Worm (Caenorhabditis elegans) whole organism, early embryonic: Measurements from ENCODE around the gene twk-12.

Source experiments
- B0310.2 ChIP-seq: sonication (generic microtip); optimal IDR thresholded peaks from 2 replicates; lab custom pipeline; 2016; ENCODE audit warnings: mild to moderate bottlenecking, missing genetic modification characterization, missing compliant biosample characterization
- F13C5.2 ChIP-seq: sonication (generic microtip); optimal IDR thresholded peaks from 2 replicates; lab custom pipeline; 2017; ENCODE audit warnings: mild to moderate bottlenecking, missing genetic modification characterization, inconsistent platforms, missing compliant biosample characterization
- aly-1 ChIP-seq: sonication (generic microtip); optimal IDR thresholded peaks from 2 replicates; lab custom pipeline; 2016; ENCODE audit warnings: missing genetic modification characterization, missing compliant biosample characterization
- ama-1 ChIP-seq: fragments of 150-350 bp; optimal IDR thresholded peaks from 2 replicates; lab custom pipeline; 2014
- ceh-13 ChIP-seq: fragments of 200-800 bp; sonication (Bioruptor generic); optimal IDR thresholded peaks from 2 replicates; lab custom pipeline; 2018; ENCODE audit warnings: mild to moderate bottlenecking, missing genetic modification characterization, missing compliant biosample characterization
- ceh-36 ChIP-seq: sonication (generic microtip); optimal IDR thresholded peaks from 2 replicates; lab custom pipeline; 2016; ENCODE audit warnings: missing genetic modification characterization, inconsistent platforms, missing compliant biosample characterization
- ets-7 ChIP-seq: sonication (generic microtip); optimal IDR thresholded peaks from 2 replicates; lab custom pipeline; 2016; ENCODE audit warnings: missing genotype, missing genetic modification characterization, missing compliant biosample characterization
- flt-1 ChIP-seq: fragments of 200-800 bp; sonication (Bioruptor generic); IDR thresholded peaks from 2 replicates; pipeline ENCODE4 v1.3.6; 2022; ENCODE audit warnings: missing genetic modification characterization, missing compliant biosample characterization
- hmbx-1 ChIP-seq: sonication (generic microtip); optimal IDR thresholded peaks from 2 replicates; lab custom pipeline; 2016; ENCODE audit warnings: mild to moderate bottlenecking, missing genetic modification characterization, missing compliant biosample characterization
- hmg-4 ChIP-seq: fragments of 200-800 bp; sonication (Bioruptor generic); optimal IDR thresholded peaks from 2 replicates; lab custom pipeline; 2018; ENCODE audit warnings: mild to moderate bottlenecking, missing genetic modification characterization, missing compliant biosample characterization
- hnd-1 ChIP-seq: sonication (generic microtip); optimal IDR thresholded peaks from 2 replicates; lab custom pipeline; 2016; ENCODE audit warnings: missing genetic modification characterization, missing compliant biosample characterization
- pes-1 ChIP-seq: fragments of 200-800 bp; sonication (Bioruptor generic); IDR thresholded peaks from 2 replicates; pipeline ENCODE4 v1.3.6; 2022; ENCODE audit warnings: missing genetic modification reagents, missing genetic modification characterization, missing compliant biosample characterization
- scrt-1 ChIP-seq: fragments of 200-800 bp; sonication (Bioruptor generic); IDR thresholded peaks from 2 replicates; pipeline ENCODE4 v1.3.6; 2022; ENCODE audit warnings: missing genetic modification characterization, missing compliant biosample characterization
- sea-1 ChIP-seq: fragments of 200-800 bp; sonication (Bioruptor generic); conservative IDR thresholded peaks from 2 replicates; pipeline ENCODE4 v1.3.6; 2022; ENCODE audit warnings: missing genetic modification characterization, missing compliant biosample characterization
- tbx-11 ChIP-seq: fragments of 200-800 bp; sonication (Bioruptor generic); IDR thresholded peaks from 2 replicates; pipeline ENCODE4 v1.3.6; 2022; ENCODE audit warnings: missing genetic modification characterization, missing compliant biosample characterization
- tbx-37 ChIP-seq: fragments of 200-800 bp; sonication (Bioruptor generic); conservative IDR thresholded peaks from 2 replicates; pipeline ENCODE4 v1.3.6; 2022; ENCODE audit warnings: missing genetic modification reagents, missing genetic modification characterization, missing compliant biosample characterization
- tra-4 ChIP-seq: sonication (generic microtip); optimal IDR thresholded peaks from 2 replicates; lab custom pipeline; 2017; ENCODE audit warnings: missing genetic modification characterization, missing compliant biosample characterization

Gene twk-12

ce11 chrV:10682122-10682521, 14.7 kb downstream of the twk-12 start, which contains the start of gene gsp-1:
Gene gsp-1, plus strand, starts transcription at chrV:10682422.
- TF ChIP-seq ets-7 (tag; lab: Kevin White, UChicago) (no peak), hmbx-1 (no peak), tbx-11 (no peak), sea-1 (GFP tag; lab: Robert Waterston, UW) (no peak), ceh-36 (tag; lab: Kevin White, UChicago) (no peak), tbx-37 (GFP tag; lab: Robert Waterston, UW) (no peak), hmg-4 (GFP tag; lab: Kevin White, UChicago) (no peak), aly-1 (tag; lab: Kevin White, UChicago) (no peak), F13C5.2 (tag; lab: Kevin White, UChicago) (no peak), pes-1 (GFP tag; lab: Robert Waterston, UW) (no peak)

- no peak for TF ChIP-seq B0310.2
- no peak for TF ChIP-seq ceh-36 (tag; lab: Kevin White, UChicago)
- no peak for TF ChIP-seq tbx-11
- no peak for TF ChIP-seq hmg-4 (GFP tag; lab: Kevin White, UChicago)
- TF ChIP-seq sea-1 (GFP tag; lab: Robert Waterston, UW) = no peak
- TF ChIP-seq hmbx-1 = no peak
- TF ChIP-seq ets-7 (tag; lab: Kevin White, UChicago) = no peak
- no peak for TF ChIP-seq ama-1
- no peak for TF ChIP-seq aly-1 (tag; lab: Kevin White, UChicago)
- no peak for TF ChIP-seq flt-1 (GFP tag; lab: Robert Waterston, UW)
- no peak for TF ChIP-seq hnd-1 (tag; lab: Kevin White, UChicago)
- TF ChIP-seq tra-4 (tag; lab: Kevin White, UChicago) = no peak
Observed at ce11 chrV:10683458-10683857, 16.1 kb downstream of the twk-12 start.

ce11 chrV:10684748-10685147, 17.4 kb downstream of the twk-12 start:
- TF ChIP-seq hmg-4 (GFP tag; lab: Kevin White, UChicago) (no peak), aly-1 (tag; lab: Kevin White, UChicago) (no peak), sea-1 (GFP tag; lab: Robert Waterston, UW) (no peak), ceh-36 (tag; lab: Kevin White, UChicago) (no peak), flt-1 (GFP tag; lab: Robert Waterston, UW) (no peak), ama-1 (no peak), pes-1 (GFP tag; lab: Robert Waterston, UW) (no peak)

- TF ChIP-seq hmbx-1 = no peak
- TF ChIP-seq aly-1 (tag; lab: Kevin White, UChicago) = no peak
- TF ChIP-seq B0310.2 = no peak
- no peak for TF ChIP-seq flt-1 (GFP tag; lab: Robert Waterston, UW)
Observed at ce11 chrV:10687601-10688000, 20.2 kb downstream of the twk-12 start, which contains the start of gene F29F11.20. Gene F29F11.20, plus strand, starts transcription at chrV:10687901.

- TF ChIP-seq ama-1 (no peak), ceh-13 (no peak), ceh-36 (tag; lab: Kevin White, UChicago) (no peak), scrt-1 (GFP tag; lab: Robert Waterston, UW) (no peak), F13C5.2 (tag; lab: Kevin White, UChicago) (no peak), hnd-1 (tag; lab: Kevin White, UChicago) (no peak), tbx-37 (GFP tag; lab: Robert Waterston, UW) (no peak), tbx-11 (no peak), aly-1 (tag; lab: Kevin White, UChicago) (no peak), sea-1 (GFP tag; lab: Robert Waterston, UW) (no peak), ets-7 (tag; lab: Kevin White, UChicago) (no peak)
Observed at ce11 chrV:10691313-10691712, 23.9 kb downstream of the twk-12 start.

- no peak for TF ChIP-seq hmg-4 (GFP tag; lab: Kevin White, UChicago)
- no peak for TF ChIP-seq B0310.2
- TF ChIP-seq hmbx-1 = no peak
- TF ChIP-seq ceh-36 (tag; lab: Kevin White, UChicago) = no peak
- TF ChIP-seq tra-4 (tag; lab: Kevin White, UChicago) = no peak
- no peak for TF ChIP-seq F13C5.2 (tag; lab: Kevin White, UChicago)
- TF ChIP-seq ama-1 = no peak
- no peak for TF ChIP-seq ceh-13
- TF ChIP-seq tbx-37 (GFP tag; lab: Robert Waterston, UW) = no peak
- no peak for TF ChIP-seq scrt-1 (GFP tag; lab: Robert Waterston, UW)
- no peak for TF ChIP-seq tbx-11
- TF ChIP-seq pes-1 (GFP tag; lab: Robert Waterston, UW) = no peak
- TF ChIP-seq hnd-1 (tag; lab: Kevin White, UChicago) = no peak
- TF ChIP-seq sea-1 (GFP tag; lab: Robert Waterston, UW) = no peak
- no peak for TF ChIP-seq flt-1 (GFP tag; lab: Robert Waterston, UW)
- no peak for TF ChIP-seq aly-1 (tag; lab: Kevin White, UChicago)
- TF ChIP-seq ets-7 (tag; lab: Kevin White, UChicago) = no peak
Observed at ce11 chrV:10693749-10694148, 26.4 kb downstream of the twk-12 start.

- no peak for TF ChIP-seq hnd-1 (tag; lab: Kevin White, UChicago)
- TF ChIP-seq ceh-13 = no peak
- TF ChIP-seq tbx-37 (GFP tag; lab: Robert Waterston, UW) = no peak
- TF ChIP-seq tbx-11 = no peak
- TF ChIP-seq tra-4 (tag; lab: Kevin White, UChicago) = no peak
- TF ChIP-seq pes-1 (GFP tag; lab: Robert Waterston, UW) = no peak
- TF ChIP-seq hmbx-1 = no peak
- TF ChIP-seq hmg-4 (GFP tag; lab: Kevin White, UChicago) = no peak
- TF ChIP-seq B0310.2 = no peak
- TF ChIP-seq scrt-1 (GFP tag; lab: Robert Waterston, UW) = no peak
- TF ChIP-seq sea-1 (GFP tag; lab: Robert Waterston, UW) = no peak
- TF ChIP-seq flt-1 (GFP tag; lab: Robert Waterston, UW) = no peak
- no peak for TF ChIP-seq ceh-36 (tag; lab: Kevin White, UChicago)
- no peak for TF ChIP-seq ets-7 (tag; lab: Kevin White, UChicago)
- no peak for TF ChIP-seq aly-1 (tag; lab: Kevin White, UChicago)
- no peak for TF ChIP-seq ama-1
Observed at ce11 chrV:10695181-10695580, 27.8 kb downstream of the twk-12 start, which contains the start of gene C05A2.4. Gene C05A2.4, plus strand, starts transcription at chrV:10695481.
